Fruit fly (Drosophila melanogaster) whole organism, embryonic: Measurements from ENCODE around the gene CG42512.

ENCODE experiments used
- Atf-2 ChIP-seq: fragments of 200-800 bp; sonication (Bioruptor generic); optimal IDR thresholded peaks from 2 replicates; lab custom pipeline; 2016; ENCODE audit warnings: missing biosample characterization, missing genetic modification characterization
- Atf6 ChIP-seq: fragments of 200-800 bp; sonication (Bioruptor generic); IDR thresholded peaks from 2 replicates; pipeline ENCODE4 v1.3.6; 2022; ENCODE audit warnings: missing biosample characterization, missing genetic modification characterization
- B-H2 ChIP-seq: fragments of 200-800 bp; sonication (Bioruptor generic); optimal IDR thresholded peaks from 2 replicates; lab custom pipeline; 2018; ENCODE audit warnings: missing biosample characterization, mild to moderate bottlenecking, missing genetic modification characterization
- CG10147 ChIP-seq: fragments of 200-800 bp; sonication (Bioruptor generic); optimal IDR thresholded peaks from 2 replicates; lab custom pipeline; 2019; ENCODE audit warnings: missing biosample characterization, mild to moderate bottlenecking, missing genetic modification characterization, moderate library complexity
- CG10366 ChIP-seq: fragments of 200-800 bp; sonication (Bioruptor generic); IDR thresholded peaks from 2 replicates; pipeline ENCODE4 v1.3.6; 2022; ENCODE audit warnings: missing biosample characterization, missing genetic modification characterization
- CG10462 ChIP-seq: fragments of 200-800 bp; sonication (Bioruptor generic); optimal IDR thresholded peaks from 2 replicates; lab custom pipeline; 2016; ENCODE audit warnings: missing biosample characterization, missing genetic modification characterization
- CG13424 ChIP-seq: fragments of 200-800 bp; sonication (Bioruptor generic); optimal IDR thresholded peaks from 2 replicates; lab custom pipeline; 2019; ENCODE audit warnings: missing biosample characterization, mild to moderate bottlenecking, missing genetic modification characterization, moderate library complexity
- CG14965 ChIP-seq: fragments of 200-800 bp; sonication (Bioruptor generic); optimal IDR thresholded peaks from 2 replicates; lab custom pipeline; 2016; ENCODE audit warnings: missing biosample characterization, missing genetic modification characterization, borderline replicate concordance
- CG1529 ChIP-seq: fragments of 200-800 bp; sonication (Bioruptor generic); optimal IDR thresholded peaks from 3 replicates; lab custom pipeline; 2018; ENCODE audit warnings: missing biosample characterization, missing genetic modification characterization
- CG1602 ChIP-seq: fragments of 200-800 bp; sonication (Bioruptor generic); optimal IDR thresholded peaks from 3 replicates; lab custom pipeline; 2016; ENCODE audit warnings: missing biosample characterization, missing genetic modification characterization
- CG17328 ChIP-seq: fragments of 200-800 bp; sonication (Bioruptor generic); IDR thresholded peaks from 2 replicates; pipeline ENCODE4 v1.3.6; 2022; ENCODE audit warnings: missing biosample characterization, missing genetic modification characterization
- CG17361 ChIP-seq: fragments of 200-800 bp; sonication (Bioruptor generic); IDR thresholded peaks from 3 replicates; pipeline ENCODE4 v1.3.6; 2022; ENCODE audit warnings: missing biosample characterization, missing genetic modification characterization
- CG18262 ChIP-seq: fragments of 200-800 bp; optimal IDR thresholded peaks from 3 replicates; lab custom pipeline; 2019; ENCODE audit warnings: missing biosample characterization, mild to moderate bottlenecking, missing genetic modification characterization, moderate library complexity
- CG2129 ChIP-seq: fragments of 200-800 bp; sonication (Bioruptor generic); IDR thresholded peaks from 2 replicates; pipeline ENCODE4 v1.3.6; 2022; ENCODE audit warnings: missing biosample characterization, missing genetic modification characterization; ENCODE audit not compliant: partially characterized antibody
- CG31441 ChIP-seq: fragments of 200-800 bp; sonication (Bioruptor generic); IDR thresholded peaks from 2 replicates; pipeline ENCODE4 v1.3.6; 2022; ENCODE audit warnings: missing biosample characterization, missing genetic modification characterization
- CG6254 ChIP-seq: fragments of 200-800 bp; sonication (Bioruptor generic); optimal IDR thresholded peaks from 3 replicates; lab custom pipeline; 2017; ENCODE audit warnings: mild to moderate bottlenecking, missing biosample characterization, missing genetic modification reagents, missing genetic modification characterization
- CG6683 ChIP-seq: fragments of 200-800 bp; sonication (Bioruptor generic); optimal IDR thresholded peaks from 2 replicates; lab custom pipeline; 2017; ENCODE audit warnings: missing biosample characterization, mild to moderate bottlenecking, missing genetic modification characterization, missing genetic modification reagents
- D ChIP-seq, 2 experiments: fragments of 200-800 bp in 1 of 2; fragments of >200 bp in 1 of 2; sonication (Bioruptor generic) in 1 of 2; optimal IDR thresholded peaks; 2 replicates in 1 of 2; 3 replicates in 1 of 2; lab custom pipeline; 2017; ENCODE audit warnings: mild to moderate bottlenecking in 1 of 2, missing biosample characterization in 1 of 2, missing genetic modification characterization in 1 of 2, missing genetic modification reagents in 1 of 2
- Dek ChIP-seq: fragments of 200-800 bp; sonication (Bioruptor generic); optimal IDR thresholded peaks from 3 replicates; lab custom pipeline; 2019; ENCODE audit warnings: missing biosample characterization, mild to moderate bottlenecking, missing genetic modification characterization, moderate library complexity
- Dll ChIP-seq: fragments of 200-800 bp; sonication (Bioruptor generic); IDR thresholded peaks from 4 replicates; pipeline ENCODE4 v1.3.6; 2022; ENCODE audit warnings: missing biosample characterization, missing genetic modification characterization; ENCODE audit not compliant: partially characterized antibody
- Gug ChIP-seq: fragments of 200-800 bp; sonication (Bioruptor generic); IDR thresholded peaks from 4 replicates; pipeline ENCODE4 v1.3.6; 2022; ENCODE audit warnings: missing biosample characterization, missing genetic modification characterization
- HHEX ChIP-seq: fragments of 200-800 bp; sonication (Bioruptor generic); optimal IDR thresholded peaks from 3 replicates; lab custom pipeline; 2017; ENCODE audit warnings: missing biosample characterization, mild to moderate bottlenecking, missing genetic modification characterization, missing genetic modification reagents
- Hr51 ChIP-seq, 2 experiments: fragments of 200-800 bp; sonication (Bioruptor generic); optimal IDR thresholded peaks; 2 replicates in 1 of 2; 3 replicates in 1 of 2; lab custom pipeline; 2016 to 2018; ENCODE audit warnings: missing biosample characterization in 2 of 2, missing genetic modification characterization in 2 of 2, mild to moderate bottlenecking in 1 of 2, moderate library complexity in 1 of 2
- MTF-1 ChIP-seq: fragments of 200-800 bp; sonication (Bioruptor generic); optimal IDR thresholded peaks from 2 replicates; lab custom pipeline; 2018; ENCODE audit warnings: missing biosample characterization, mild to moderate bottlenecking, missing genetic modification characterization, borderline replicate concordance
- NC2α ChIP-seq: fragments of 200-800 bp; sonication (Bioruptor generic); optimal IDR thresholded peaks from 2 replicates; lab custom pipeline; 2016; ENCODE audit warnings: missing biosample characterization, missing genetic modification characterization
- NfI ChIP-seq: fragments of 200-800 bp; sonication (Bioruptor generic); optimal IDR thresholded peaks from 3 replicates; lab custom pipeline; 2018; ENCODE audit warnings: missing biosample characterization, mild to moderate bottlenecking, missing genetic modification characterization, moderate library complexity
- Spps ChIP-seq: fragments of 200-800 bp; sonication (Bioruptor generic); optimal IDR thresholded peaks from 2 replicates; lab custom pipeline; 2018; ENCODE audit warnings: missing biosample characterization, mild to moderate bottlenecking, missing genetic modification characterization
- Xbp1 ChIP-seq: fragments of 200-800 bp; sonication (Bioruptor generic); optimal IDR thresholded peaks from 3 replicates; lab custom pipeline; 2016; ENCODE audit warnings: missing biosample characterization, mild to moderate bottlenecking, missing genetic modification characterization
- br ChIP-seq: fragments of >200 bp; optimal IDR thresholded peaks from 2 replicates; lab custom pipeline; 2017
- corto ChIP-seq: fragments of 200-800 bp; sonication (Bioruptor generic); optimal IDR thresholded peaks from 2 replicates; lab custom pipeline; 2016; ENCODE audit warnings: missing biosample characterization, mild to moderate bottlenecking, missing genetic modification characterization, moderate library complexity
- croc ChIP-seq: fragments of 200-800 bp; sonication (Bioruptor generic); conservative IDR thresholded peaks from 3 replicates; pipeline ENCODE4 v1.3.6; 2022; ENCODE audit warnings: missing biosample characterization, missing genetic modification characterization
- esg ChIP-seq: fragments of 200-800 bp; sonication (Bioruptor generic); conservative IDR thresholded peaks from 2 replicates; pipeline ENCODE4 v1.3.6; 2022; ENCODE audit warnings: missing biosample characterization, missing genetic modification characterization
- fd64A ChIP-seq: fragments of 200-800 bp; sonication (Bioruptor generic); optimal IDR thresholded peaks from 3 replicates; lab custom pipeline; 2018; ENCODE audit warnings: missing biosample characterization, mild to moderate bottlenecking, missing genetic modification characterization
- gt ChIP-seq: fragments of 200-800 bp; sonication (Bioruptor generic); IDR thresholded peaks from 2 replicates; pipeline ENCODE4 v1.3.6; 2022; ENCODE audit warnings: missing biosample characterization, missing genetic modification characterization
- h ChIP-seq: fragments of >200 bp; optimal IDR thresholded peaks from 2 replicates; lab custom pipeline; 2017
- ham ChIP-seq: fragments of 200-800 bp; sonication (Bioruptor generic); IDR thresholded peaks from 2 replicates; pipeline ENCODE4 v1.3.6; 2022; ENCODE audit warnings: missing biosample characterization, missing genetic modification characterization
- ind ChIP-seq: fragments of 200-800 bp; sonication (Bioruptor generic); optimal IDR thresholded peaks from 3 replicates; lab custom pipeline; 2016; ENCODE audit warnings: missing biosample characterization, missing genetic modification characterization
- ken ChIP-seq: fragments of 200-800 bp; sonication (Bioruptor generic); IDR thresholded peaks from 3 replicates; pipeline ENCODE4 v1.3.6; 2022; ENCODE audit warnings: missing biosample characterization, missing genetic modification characterization
- nerfin-1 ChIP-seq: fragments of 200-800 bp; sonication (Bioruptor generic); optimal IDR thresholded peaks from 3 replicates; lab custom pipeline; 2019; ENCODE audit warnings: missing biosample characterization, mild to moderate bottlenecking, missing genetic modification characterization, moderate library complexity
- otp ChIP-seq: fragments of 200-800 bp; sonication (Bioruptor generic); IDR thresholded peaks from 3 replicates; pipeline ENCODE4, ENCODE4 v1.3.6; 2022; ENCODE audit warnings: missing biosample characterization, missing genetic modification characterization
- pho ChIP-seq: fragments of 200-800 bp; sonication (Bioruptor generic); optimal IDR thresholded peaks from 2 replicates; lab custom pipeline; 2016; ENCODE audit warnings: missing biosample characterization, missing genetic modification characterization
- phol ChIP-seq: fragments of 200-800 bp; sonication (Bioruptor generic); optimal IDR thresholded peaks from 3 replicates; lab custom pipeline; 2018; ENCODE audit warnings: missing biosample characterization, mild to moderate bottlenecking, missing genetic modification characterization, moderate library complexity
- prd ChIP-seq, 3 experiments: fragments of >200 bp in 2 of 3; fragments of 200-800 bp in 1 of 3; sonication (Bioruptor generic) in 1 of 3; optimal IDR thresholded peaks in 2 of 3; IDR thresholded peaks in 1 of 3; 2 replicates in 2 of 3; 3 replicates in 1 of 3; pipeline versions ENCODE4 v1.3.6 to Lab custom; 2017 to 2022; ENCODE audit warnings: missing biosample characterization in 1 of 3, missing genetic modification characterization in 1 of 3
- psq ChIP-seq: fragments of 200-800 bp; sonication (Bioruptor generic); optimal IDR thresholded peaks from 2 replicates; lab custom pipeline; 2017; ENCODE audit warnings: missing biosample characterization, missing genetic modification characterization
- pum ChIP-seq: fragments of 200-800 bp; sonication (Bioruptor generic); optimal IDR thresholded peaks from 2 replicates; lab custom pipeline; 2016; ENCODE audit warnings: missing biosample characterization, missing genetic modification characterization
- pzg ChIP-seq: fragments of 200-800 bp; sonication (Bioruptor generic); optimal IDR thresholded peaks from 3 replicates; lab custom pipeline; 2018; ENCODE audit warnings: missing biosample characterization, mild to moderate bottlenecking, missing genetic modification characterization, moderate library complexity
- repo ChIP-seq: fragments of 200-800 bp; sonication (Bioruptor generic); optimal IDR thresholded peaks from 2 replicates; lab custom pipeline; 2016; ENCODE audit warnings: missing biosample characterization, missing genetic modification characterization
- slp2 ChIP-seq: fragments of 200-800 bp; sonication (Bioruptor generic); optimal IDR thresholded peaks from 2 replicates; lab custom pipeline; 2016; ENCODE audit warnings: missing biosample characterization, missing genetic modification characterization
- stc ChIP-seq: fragments of 200-800 bp; sonication (Bioruptor generic); IDR thresholded peaks from 2 replicates; pipeline ENCODE4 v1.3.6; 2022; ENCODE audit warnings: missing biosample characterization, missing genetic modification characterization
- zfh1 ChIP-seq: fragments of 200-800 bp; sonication (Bioruptor generic); IDR thresholded peaks from 3 replicates; pipeline ENCODE4 v1.3.6; 2022; ENCODE audit warnings: missing biosample characterization, missing genetic modification characterization

Gene CG42512

DNA sequence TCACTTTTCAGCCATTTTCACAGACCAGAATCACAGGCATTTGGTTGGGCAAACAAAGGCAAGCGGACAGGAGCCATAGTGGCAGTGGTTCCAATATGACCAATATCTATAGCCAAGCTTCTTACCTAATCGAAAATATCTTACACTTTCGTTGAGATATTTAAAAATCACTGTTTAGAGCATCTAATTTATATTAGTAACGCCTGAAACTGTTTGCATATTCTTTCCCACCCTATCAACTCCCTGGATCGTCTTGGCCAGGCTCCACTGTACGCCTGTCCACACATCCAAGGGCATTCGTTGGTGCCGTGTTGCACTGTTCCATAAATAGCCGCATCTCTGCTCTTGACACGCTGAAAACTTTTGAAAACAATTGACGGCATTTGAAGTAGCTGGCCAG lies 39.3 kb downstream of the CG42512 start (continued):
- TF ChIP-seq croc (GFP tag; lab: Robert Waterston, UW) (peak; percentile 16; the same call in 1 of the 3 replicates), ham (GFP tag; lab: Robert Waterston, UW) (no peak), ind (GFP tag; lab: Kevin White, UChicago) (no peak), Dek (tag; lab: Kevin White, UChicago) (no peak), Dll (GFP tag; lab: Robert Waterston, UW) (no peak), pum (GFP tag; lab: Kevin White, UChicago) (no peak), nerfin-1 (tag; lab: Kevin White, UChicago) (peak; percentile 11), prd (optimal IDR thresholded peaks at IDR 0.05; lab: Kevin White, UChicago) (no peak), prd (GFP tag; IDR thresholded peaks at IDR 0.05; lab: Robert Waterston, UW) (peak; percentile 33; the same call in 1 of the 3 replicates), esg (GFP tag; lab: Robert Waterston, UW) (0 out of 2 replicates have a peak, but pooled peaks have one; percentile 9), CG1602 (GFP tag; lab: Kevin White, UChicago) (no peak), NfI (GFP tag; lab: Kevin White, UChicago) (no peak), CG13424 (peak; percentile 25), Spps (tag; lab: Kevin White, UChicago) (no peak), corto (GFP tag; lab: Kevin White, UChicago) (no peak), CG6683 (GFP tag; lab: Kevin White, UChicago) (no peak), Atf-2 (GFP tag; lab: Kevin White, UChicago) (no peak), Gug (GFP tag; lab: Robert Waterston, UW) (peak; percentile 52; the same call in 2 of the 4 replicates), CG17361 (GFP tag; lab: Robert Waterston, UW) (no peak), Xbp1 (GFP tag; lab: Kevin White, UChicago) (peak; percentile 5), CG10462 (GFP tag; lab: Kevin White, UChicago) (no peak), CG17328 (peak; percentile 47), CG10147 (GFP tag; lab: Kevin White, UChicago) (no peak), CG6254 (no peak), HHEX (GFP tag; lab: Kevin White, UChicago) (no peak), CG14965 (GFP tag; lab: Kevin White, UChicago) (no peak), D (optimal IDR thresholded peaks at IDR 0.05; lab: Kevin White, UChicago) (no peak), D (GFP tag; optimal IDR thresholded peaks at IDR 0.05; lab: Kevin White, UChicago) (peak; percentile 24), zfh1 (peak; percentile 41; the same call in 1 of the 3 replicates), phol (peak; percentile 35), CG1529 (GFP tag; lab: Kevin White, UChicago) (no peak), B-H2 (no peak), NC2α (GFP tag; lab: Kevin White, UChicago) (no peak), stc (GFP tag; lab: Robert Waterston, UW) (0 out of 2 replicates have a peak, but pooled peaks have one; percentile 21), pzg (no peak), h (lab: Kevin White, UChicago) (no peak), ken (GFP tag; lab: Robert Waterston, UW) (peak; percentile 58; the same call in 1 of the 3 replicates), repo (no peak), otp (GFP tag; lab: Robert Waterston, UW) (0 out of 3 replicates have a peak, but pooled peaks have one; percentile 40), MTF-1 (GFP tag; lab: Kevin White, UChicago) (no peak), slp2 (GFP tag; lab: Kevin White, UChicago) (no peak), gt (GFP tag; lab: Robert Waterston, UW) (no peak), psq (GFP tag; lab: Kevin White, UChicago) (no peak), Atf6 (GFP tag; lab: Robert Waterston, UW) (no peak), CG18262 (no peak), pho (no peak), fd64A (GFP tag; lab: Kevin White, UChicago) (no peak), CG31441 (GFP tag; lab: Robert Waterston, UW) (peak; percentile 13; the same call in 1 of the 2 replicates), br (lab: Kevin White, UChicago) (no peak), CG10366 (peak; percentile 42), CG2129 (GFP tag; lab: Robert Waterston, UW) (no peak), Hr51 (GFP tag; optimal IDR thresholded peaks at IDR 0.05; lab: Kevin White, UChicago) (peak in 1 of 2 experiments; percentile 22)
